Worm (Caenorhabditis elegans) whole organism, L4 larva: ENCODE data around the gene his-60.

ENCODE experiments used
- D1046.2 ChIP-seq: fragments of 200-800 bp; sonication (Bioruptor generic); IDR thresholded peaks from 2 replicates; pipeline ENCODE4 v1.3.6; 2022; ENCODE audit warnings: missing genetic modification characterization, missing compliant biosample characterization
- F26F4.8 ChIP-seq: fragments of 200-800 bp; sonication (Bioruptor generic); conservative IDR thresholded peaks from 2 replicates; pipeline ENCODE4 v1.3.6; 2022; ENCODE audit warnings: missing genetic modification characterization, missing compliant biosample characterization
- R02D3.7 ChIP-seq: fragments of 150-350 bp; sonication (generic microtip); optimal IDR thresholded peaks from 3 replicates; lab custom pipeline; 2014; ENCODE audit warnings: missing biosample characterization, missing genetic modification characterization
- T20F7.1 ChIP-seq: fragments of 200-800 bp; sonication (Bioruptor generic); optimal IDR thresholded peaks from 2 replicates; lab custom pipeline; 2018; ENCODE audit warnings: mild to moderate bottlenecking, missing genetic modification characterization, missing compliant biosample characterization
- T26A8.4 ChIP-seq: fragments of 200-800 bp; sonication (Bioruptor generic); IDR thresholded peaks from 2 replicates; pipeline ENCODE4 v1.3.6; 2022; ENCODE audit warnings: missing genetic modification characterization, missing compliant biosample characterization
- Y48G9A.11 ChIP-seq: fragments of 200-800 bp; sonication (Bioruptor generic); IDR thresholded peaks from 2 replicates; pipeline ENCODE4 v1.3.6; 2022; ENCODE audit warnings: missing genetic modification reagents, missing genetic modification characterization, missing compliant biosample characterization
- Y75B8A.6 ChIP-seq: fragments of 200-800 bp; sonication (Bioruptor generic); IDR thresholded peaks from 2 replicates; pipeline ENCODE4 v1.3.6; 2022; ENCODE audit warnings: missing genetic modification reagents, missing genetic modification characterization, missing compliant biosample characterization
- ZK546.5 ChIP-seq, 2 experiments: sonication (generic microtip); optimal IDR thresholded peaks; 2 replicates each; lab custom pipeline; 2017; ENCODE audit warnings: missing biosample characterization in 2 of 2, missing genetic modification characterization in 2 of 2
- ceh-28 ChIP-seq: fragments of 150-350 bp; optimal IDR thresholded peaks from 2 replicates; lab custom pipeline; 2014; ENCODE audit warnings: missing biosample characterization, missing genetic modification reagents, missing genetic modification characterization
- ceh-32 ChIP-seq: sonication (generic microtip); optimal IDR thresholded peaks from 2 replicates; lab custom pipeline; 2016; ENCODE audit warnings: mild to moderate bottlenecking, missing genetic modification characterization, missing compliant biosample characterization; ENCODE audit not compliant: poor library complexity
- daf-16 ChIP-seq, 3 experiments: sonication (generic microtip); optimal IDR thresholded peaks; 2 replicates each; lab custom pipeline; 2016 to 2017; ENCODE audit warnings: missing genetic modification characterization in 3 of 3, missing genetic modification reagents in 3 of 3, mild to moderate bottlenecking in 2 of 3, missing compliant biosample characterization in 2 of 3, missing biosample characterization in 1 of 3, moderate library complexity in 1 of 3
- daf-8 ChIP-seq: fragments of 200-800 bp; sonication (Bioruptor generic); IDR thresholded peaks from 2 replicates; pipeline ENCODE4 v1.3.6; 2022; ENCODE audit warnings: missing genetic modification characterization, missing compliant biosample characterization
- dmd-6 ChIP-seq: fragments of 200-800 bp; sonication (Bioruptor generic); IDR thresholded peaks from 2 replicates; pipeline ENCODE4 v1.3.6; 2022; ENCODE audit warnings: missing genetic modification reagents, missing genetic modification characterization, missing compliant biosample characterization
- dmd-8 ChIP-seq: fragments of 200-800 bp; sonication (Bioruptor generic); IDR thresholded peaks from 2 replicates; pipeline ENCODE4 v1.3.6; 2022; ENCODE audit warnings: missing genetic modification characterization, missing compliant biosample characterization
- dmd-9 ChIP-seq: fragments of 200-800 bp; sonication (Bioruptor generic); IDR thresholded peaks from 2 replicates; pipeline ENCODE4 v1.3.6; 2022; ENCODE audit warnings: missing genetic modification reagents, missing genetic modification characterization, missing compliant biosample characterization
- egl-27 ChIP-seq: sonication (generic microtip); optimal IDR thresholded peaks from 3 replicates; lab custom pipeline; 2017; ENCODE audit warnings: missing biosample characterization, missing genetic modification reagents, missing genetic modification characterization
- gei-8 ChIP-seq: fragments of 200-800 bp; sonication (Bioruptor generic); optimal IDR thresholded peaks from 2 replicates; lab custom pipeline; 2018; ENCODE audit warnings: mild to moderate bottlenecking, missing genetic modification characterization, missing compliant biosample characterization
- hlh-11 ChIP-seq: fragments of 200-800 bp; sonication (Bioruptor generic); optimal IDR thresholded peaks from 2 replicates; lab custom pipeline; 2018; ENCODE audit warnings: mild to moderate bottlenecking, missing genetic modification characterization, missing compliant biosample characterization
- hlh-30 ChIP-seq: sonication (generic microtip); optimal IDR thresholded peaks from 2 replicates; lab custom pipeline; 2017; ENCODE audit warnings: antibody characterized with exemption, mild to moderate bottlenecking, missing genetic modification characterization, missing compliant biosample characterization; ENCODE audit not compliant: insufficient read depth
- lin-29 ChIP-seq: fragments of 200-800 bp; sonication (Bioruptor generic); IDR thresholded peaks from 2 replicates; pipeline ENCODE4 v1.3.6; 2022; ENCODE audit warnings: missing genetic modification reagents, missing genetic modification characterization, missing compliant biosample characterization
- lin-38 ChIP-seq: fragments of 200-800 bp; sonication (Bioruptor generic); IDR thresholded peaks from 2 replicates; pipeline ENCODE4 v1.3.6; 2022; ENCODE audit warnings: missing genetic modification reagents, missing genetic modification characterization, missing compliant biosample characterization
- lin-39 ChIP-seq: fragments of 150-350 bp; optimal IDR thresholded peaks from 2 replicates; lab custom pipeline; 2014; ENCODE audit warnings: missing biosample characterization, missing genetic modification reagents, missing genetic modification characterization
- lir-3 ChIP-seq: sonication (generic microtip); optimal IDR thresholded peaks from 2 replicates; lab custom pipeline; 2016; ENCODE audit warnings: mild to moderate bottlenecking, missing genetic modification characterization, missing compliant biosample characterization
- lsy-2 ChIP-seq, 2 experiments: fragments of 150-350 bp in 1 of 2; sonication (generic microtip) in 1 of 2; optimal IDR thresholded peaks; 2 replicates each; lab custom pipeline; 2014 to 2017; ENCODE audit warnings: missing biosample characterization in 2 of 2, missing genetic modification characterization in 2 of 2
- mdl-1 ChIP-seq, 2 experiments: fragments of 150-350 bp in 1 of 2; sonication (generic microtip) in 1 of 2; optimal IDR thresholded peaks; 2 replicates each; lab custom pipeline; 2014 to 2017; ENCODE audit warnings: missing biosample characterization in 2 of 2, missing genetic modification characterization in 2 of 2
- nhr-11 ChIP-seq: fragments of 150-350 bp; optimal IDR thresholded peaks from 2 replicates; lab custom pipeline; 2014; ENCODE audit warnings: missing biosample characterization, missing genetic modification characterization
- nhr-111 ChIP-seq: fragments of 200-800 bp; sonication (Bioruptor generic); optimal IDR thresholded peaks from 2 replicates; lab custom pipeline; 2018; ENCODE audit warnings: mild to moderate bottlenecking, missing genetic modification characterization, missing compliant biosample characterization
- nhr-237 ChIP-seq: sonication (generic microtip); optimal IDR thresholded peaks from 2 replicates; lab custom pipeline; 2017; ENCODE audit warnings: missing biosample characterization, missing genetic modification characterization
- nhr-28 ChIP-seq: fragments of 150-350 bp; optimal IDR thresholded peaks from 2 replicates; lab custom pipeline; 2014; ENCODE audit warnings: missing biosample characterization, missing genetic modification characterization
- nhr-41 ChIP-seq: fragments of 200-800 bp; sonication (Bioruptor generic); IDR thresholded peaks from 2 replicates; pipeline ENCODE4 v1.3.6; 2022; ENCODE audit warnings: missing genetic modification reagents, missing genetic modification characterization, missing compliant biosample characterization
- nhr-6 ChIP-seq: fragments of 150-350 bp; optimal IDR thresholded peaks from 2 replicates; lab custom pipeline; 2014; ENCODE audit warnings: missing biosample characterization, missing genetic modification characterization
- nhr-76 ChIP-seq: fragments of 150-350 bp; optimal IDR thresholded peaks from 2 replicates; lab custom pipeline; 2014; ENCODE audit warnings: missing biosample characterization, missing genetic modification characterization
- php-3 ChIP-seq: fragments of 200-800 bp; sonication (Bioruptor generic); IDR thresholded peaks from 2 replicates; pipeline ENCODE4 v1.3.6; 2022; ENCODE audit warnings: missing genetic modification reagents, missing genetic modification characterization, missing compliant biosample characterization
- pqm-1 ChIP-seq: sonication (generic microtip); optimal IDR thresholded peaks from 2 replicates; lab custom pipeline; 2017; ENCODE audit warnings: missing biosample characterization, missing genetic modification characterization
- rbr-2 ChIP-seq: sonication (generic microtip); optimal IDR thresholded peaks from 2 replicates; lab custom pipeline; 2016; ENCODE audit warnings: missing genotype, missing genetic modification characterization, missing compliant biosample characterization
- tra-1 ChIP-seq: fragments of 200-800 bp; sonication (Bioruptor generic); IDR thresholded peaks from 2 replicates; pipeline ENCODE4 v1.3.6; 2022; ENCODE audit warnings: missing genetic modification reagents, missing genetic modification characterization, missing compliant biosample characterization
- unc-130 ChIP-seq: sonication (generic microtip); optimal IDR thresholded peaks from 2 replicates; lab custom pipeline; 2016; ENCODE audit warnings: missing genetic modification reagents, missing genetic modification characterization, missing compliant biosample characterization
- unc-62 ChIP-seq, 3 experiments: fragments of 150-350 bp in 1 of 3; sonication (generic microtip); optimal IDR thresholded peaks in 2 of 3; peaks in 1 of 3; 1 replicate in 1 of 3; 2 replicates in 2 of 3; lab custom pipeline; 2014 to 2017; ENCODE audit warnings: missing biosample characterization in 3 of 3, missing genetic modification characterization in 3 of 3, missing genetic modification reagents in 3 of 3, missing genotype in 1 of 3

The his-60 gene

DNA sequence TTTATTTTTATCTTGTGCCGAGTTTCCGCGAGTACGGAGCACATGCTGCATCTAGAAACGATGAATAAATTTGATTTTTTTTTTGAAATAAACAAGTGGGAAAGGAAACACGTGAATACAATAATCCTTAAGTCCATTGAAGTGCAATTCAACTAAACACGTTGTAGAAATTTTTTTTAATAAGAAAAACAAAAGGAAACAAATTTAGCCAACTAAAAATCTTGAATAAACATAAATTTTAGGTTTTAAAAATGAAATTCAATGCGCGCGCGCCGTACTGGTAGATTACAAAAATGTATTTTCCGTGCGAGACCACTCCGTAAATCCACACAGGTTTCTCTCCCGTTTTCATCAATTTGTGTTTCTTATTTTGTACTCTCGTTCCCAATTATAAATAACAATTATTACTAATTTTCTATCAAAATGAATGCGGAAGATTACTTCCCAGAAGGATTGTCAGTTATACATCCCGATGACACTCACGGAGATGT is 14.6 kb downstream of the his-60 start, which contains the start of the genes plk-3 and F55G1.6:
TSS of gene plk-3 (minus strand) at position 51 of the 491 bp plus-strand sequence.
TSS of gene F55G1.6 (plus strand) at position 359 of the 491 bp plus-strand sequence.
- TF ChIP-seq D1046.2 (GFP tag; lab: Robert Waterston, UW) (no peak), unc-130 (GFP tag; lab: Kevin White, UChicago) (peak; percentile 11), ceh-32 (tag; lab: Kevin White, UChicago) (no peak)

- TF ChIP-seq unc-62 (GFP tag; optimal IDR thresholded peaks at IDR 0.05 in 1 of 2; lab: Kevin White, UChicago) = peak in 1 of 2 experiments; percentile 85
- TF ChIP-seq unc-62 (tag; optimal IDR thresholded peaks at IDR 0.05; lab: Kevin White, UChicago) = no peak
- TF ChIP-seq nhr-76 (tag; lab: Kevin White, UChicago) = no peak
- TF ChIP-seq hlh-30 (tag; lab: Kevin White, UChicago) = no peak
- no peak for TF ChIP-seq ceh-28
- TF ChIP-seq dmd-6 = peak; percentile 40
- peak; percentile 12 for TF ChIP-seq nhr-28 (tag; lab: Kevin White, UChicago)
- TF ChIP-seq mdl-1 (tag; optimal IDR thresholded peaks at IDR 0.05; lab: Kevin White, UChicago) = peak in 1 of 2 experiments; percentile 12
Observed at ce11 chrIV:7469782-7470413, 17.9 kb downstream of the his-60 start, which contains the start of gene F55G1.7. F55G1.7 (minus strand) TSS chrIV:7469832.

ce11 chrIV:7468638-7469037 is 19.2 kb downstream of the his-60 start:
- TF ChIP-seq T26A8.4 (GFP tag; lab: Robert Waterston, UW) (no peak), unc-62 (GFP tag; optimal IDR thresholded peaks at IDR 0.05 in 1 of 2; lab: Kevin White, UChicago) (peak in 1 of 2 experiments; percentile 9), unc-62 (tag; optimal IDR thresholded peaks at IDR 0.05; lab: Kevin White, UChicago) (no peak), pqm-1 (tag; lab: Kevin White, UChicago) (peak; percentile 72), rbr-2 (tag; lab: Kevin White, UChicago) (no peak), T20F7.1 (GFP tag; lab: Kevin White, UChicago) (no peak)

- TF ChIP-seq pqm-1 (tag; lab: Kevin White, UChicago) (peak; percentile 48), tra-1 (0 out of 2 replicates have a peak, but pooled peaks have one; percentile 15), lir-3 (tag; lab: Kevin White, UChicago) (no peak)
- TF ChIP-seq, all 104 proteins: peak for 2
Observed at ce11 chrIV:7467170-7467569, 20.6 kb downstream of the his-60 start.

DNA sequence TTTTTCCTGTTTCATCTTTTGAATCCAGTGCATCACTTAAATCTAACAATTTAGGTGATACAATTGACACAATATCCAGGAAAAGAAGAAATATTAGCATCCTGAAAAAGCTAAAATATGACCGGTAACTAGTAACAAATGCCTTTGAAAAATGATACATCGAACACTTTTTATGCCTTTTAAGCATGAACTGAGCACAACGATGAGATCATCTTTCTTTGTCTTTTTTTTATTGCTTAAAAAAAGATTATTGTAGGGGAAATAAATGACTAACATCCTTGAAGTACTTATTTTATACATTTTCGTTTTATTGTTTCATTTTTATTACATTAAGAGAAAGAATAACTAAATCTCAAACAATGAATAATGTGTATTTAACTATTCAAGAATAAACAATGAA is 21.9 kb downstream of the his-60 start, which contains the start of gene F13B6.3:
TSS of gene F13B6.3 (minus strand) at position 101 of the 400 bp plus-strand sequence.
- TF ChIP-seq R02D3.7 (tag; lab: Kevin White, UChicago) (no peak), lir-3 (tag; lab: Kevin White, UChicago) (no peak), nhr-237 (tag; lab: Kevin White, UChicago) (no peak)

ce11 chrIV:7460225-7460624 is 27.6 kb downstream of the his-60 start, which contains the start of gene F13B6.2:
F13B6.2 (minus strand) TSS chrIV:7460325.
- TF ChIP-seq nhr-6 (tag; lab: Kevin White, UChicago) (no peak), dmd-8 (no peak), hlh-11 (tag; lab: Kevin White, UChicago) (no peak), ZK546.5 (tag; optimal IDR thresholded peaks at IDR 0.05; lab: Kevin White, UChicago) (no peak), php-3 (GFP tag; lab: Robert Waterston, UW) (no peak), dmd-9 (GFP tag; lab: Robert Waterston, UW) (no peak), egl-27 (tag; lab: Kevin White, UChicago) (no peak), lsy-2 (tag; optimal IDR thresholded peaks at IDR 0.05; lab: Kevin White, UChicago) (no peak), gei-8 (GFP tag; lab: Kevin White, UChicago) (no peak), nhr-11 (tag; lab: Kevin White, UChicago) (no peak), Y75B8A.6 (GFP tag; lab: Robert Waterston, UW) (no peak), nhr-41 (GFP tag; lab: Robert Waterston, UW) (no peak), daf-16 (GFP tag; optimal IDR thresholded peaks at IDR 0.05; lab: Kevin White, UChicago) (no peak), daf-16 (tag; optimal IDR thresholded peaks at IDR 0.05; lab: Kevin White, UChicago) (no peak), daf-8 (GFP tag; lab: Robert Waterston, UW) (no peak), Y48G9A.11 (GFP tag; lab: Robert Waterston, UW) (no peak), lin-38 (GFP tag; lab: Robert Waterston, UW) (no peak), nhr-111 (GFP tag; lab: Kevin White, UChicago) (no peak), lin-29 (GFP tag; lab: Robert Waterston, UW) (no peak), lin-39 (tag; lab: Kevin White, UChicago) (no peak), F26F4.8 (GFP tag; lab: Robert Waterston, UW) (no peak)
